Worm (Caenorhabditis elegans) whole organism, L1 larva: Measurements from ENCODE around the gene gex-2.

Experiments
- C16A3.4 ChIP-seq: fragments of 150-350 bp; optimal IDR thresholded peaks from 2 replicates; lab custom pipeline; 2014; ENCODE audit warnings: missing biosample characterization, missing genetic modification characterization
- C34B4.2 ChIP-seq: sonication (generic microtip); optimal IDR thresholded peaks from 2 replicates; lab custom pipeline; 2017; ENCODE audit warnings: mild to moderate bottlenecking, missing genetic modification characterization, missing compliant biosample characterization
- aha-1 ChIP-seq: fragments of 150-350 bp; optimal IDR thresholded peaks from 2 replicates; lab custom pipeline; 2014; ENCODE audit warnings: missing biosample characterization, missing genetic modification characterization
- alr-1 ChIP-seq: fragments of 200-800 bp; sonication (Bioruptor generic); optimal IDR thresholded peaks from 2 replicates; lab custom pipeline; 2018; ENCODE audit warnings: borderline replicate concordance, mild to moderate bottlenecking, missing genetic modification characterization, missing compliant biosample characterization
- aly-2 ChIP-seq: fragments of 150-350 bp; optimal IDR thresholded peaks from 2 replicates; lab custom pipeline; 2014; ENCODE audit warnings: missing biosample characterization, missing genetic modification characterization
- ama-1 ChIP-seq: fragments of 150-350 bp; optimal IDR thresholded peaks from 2 replicates; lab custom pipeline; 2014
- ceh-63 ChIP-seq: fragments of 200-800 bp; sonication (Bioruptor generic); optimal IDR thresholded peaks from 2 replicates; lab custom pipeline; 2018; ENCODE audit warnings: mild to moderate bottlenecking, missing genetic modification characterization, missing compliant biosample characterization
- ceh-82 ChIP-seq, 3 experiments: fragments of 150-350 bp in 1 of 3; sonication (generic microtip) in 2 of 3; optimal IDR thresholded peaks; 2 replicates each; lab custom pipeline; 2014 to 2017; ENCODE audit warnings: missing biosample characterization in 3 of 3, missing genetic modification characterization in 3 of 3
- ces-1 ChIP-seq: fragments of 150-350 bp; optimal IDR thresholded peaks from 2 replicates; lab custom pipeline; 2014; ENCODE audit warnings: missing biosample characterization, missing genetic modification reagents, missing genetic modification characterization
- dsc-1 ChIP-seq: sonication (generic microtip); optimal IDR thresholded peaks from 2 replicates; lab custom pipeline; 2016; ENCODE audit warnings: mild to moderate bottlenecking, missing genetic modification characterization, missing compliant biosample characterization
- egl-27 ChIP-seq, 2 experiments: fragments of 150-350 bp in 1 of 2; sonication (generic microtip); optimal IDR thresholded peaks; 3 replicates each; lab custom pipeline; 2017 to 2018; ENCODE audit warnings: missing biosample characterization in 2 of 2, missing genetic modification characterization in 2 of 2, missing genetic modification reagents in 2 of 2
- fkh-8 ChIP-seq: sonication (generic microtip); optimal IDR thresholded peaks from 2 replicates; lab custom pipeline; 2016; ENCODE audit warnings: mild to moderate bottlenecking, missing genetic modification characterization, missing compliant biosample characterization
- fos-1 ChIP-seq: fragments of 150-350 bp; optimal IDR thresholded peaks from 2 replicates; lab custom pipeline; 2014; ENCODE audit warnings: missing biosample characterization, missing genetic modification characterization
- isw-1 ChIP-seq: fragments of 200-800 bp; sonication (Bioruptor generic); IDR thresholded peaks from 2 replicates; pipeline ENCODE4 v1.3.6; 2022; ENCODE audit warnings: missing genetic modification characterization, missing compliant biosample characterization
- jun-1 ChIP-seq: fragments of 150-350 bp; optimal IDR thresholded peaks from 2 replicates; lab custom pipeline; 2014; ENCODE audit warnings: missing biosample characterization, missing genetic modification reagents, missing genetic modification characterization
- lin-13 ChIP-seq: fragments of 150-350 bp; optimal IDR thresholded peaks from 2 replicates; lab custom pipeline; 2014; ENCODE audit warnings: missing biosample characterization, missing genetic modification reagents, missing genetic modification characterization
- lin-14 ChIP-seq: fragments of 200-800 bp; sonication (Bioruptor generic); optimal IDR thresholded peaks from 2 replicates; lab custom pipeline; 2018; ENCODE audit warnings: mild to moderate bottlenecking, missing genetic modification characterization, moderate library complexity, missing compliant biosample characterization
- lsy-2 ChIP-seq, 2 experiments: fragments of 150-350 bp; optimal IDR thresholded peaks; 2 replicates each; lab custom pipeline; 2014; ENCODE audit warnings: missing biosample characterization in 2 of 2, missing genetic modification characterization in 2 of 2
- mef-2 ChIP-seq: fragments of 150-350 bp; optimal IDR thresholded peaks from 2 replicates; lab custom pipeline; 2014; ENCODE audit warnings: missing biosample characterization, missing genetic modification characterization
- mep-1 ChIP-seq: fragments of 150-350 bp; optimal IDR thresholded peaks from 2 replicates; lab custom pipeline; 2014; ENCODE audit warnings: missing biosample characterization, missing genetic modification characterization
- nhr-11 ChIP-seq: fragments of 150-350 bp; optimal IDR thresholded peaks from 2 replicates; lab custom pipeline; 2014; ENCODE audit warnings: missing biosample characterization, missing genetic modification characterization
- nhr-12 ChIP-seq: sonication (generic microtip); optimal IDR thresholded peaks from 2 replicates; lab custom pipeline; 2017; ENCODE audit warnings: missing biosample characterization, missing genetic modification characterization
- nhr-28 ChIP-seq: fragments of 150-350 bp; optimal IDR thresholded peaks from 2 replicates; lab custom pipeline; 2014; ENCODE audit warnings: missing biosample characterization, missing genetic modification characterization
- nhr-47 ChIP-seq: sonication (generic microtip); optimal IDR thresholded peaks from 2 replicates; lab custom pipeline; 2016; ENCODE audit warnings: mild to moderate bottlenecking, missing genetic modification characterization, moderate library complexity, missing compliant biosample characterization
- nhr-77 ChIP-seq: fragments of 150-350 bp; optimal IDR thresholded peaks from 2 replicates; lab custom pipeline; 2014; ENCODE audit warnings: missing biosample characterization, missing genetic modification characterization
- nhr-85 ChIP-seq: sonication (generic microtip); peaks from one replicate; lab custom pipeline; 2016; ENCODE audit warnings: missing genetic modification characterization, inconsistent platforms, missing compliant biosample characterization
- nhr-90 ChIP-seq: sonication (generic microtip); optimal IDR thresholded peaks from 2 replicates; lab custom pipeline; 2016; ENCODE audit warnings: mild to moderate bottlenecking, missing genetic modification characterization, missing compliant biosample characterization; ENCODE audit not compliant: poor library complexity
- pqm-1 ChIP-seq: sonication (generic microtip); optimal IDR thresholded peaks from 3 replicates; lab custom pipeline; 2017; ENCODE audit warnings: missing biosample characterization, missing genetic modification characterization
- rnt-1 ChIP-seq: sonication (generic microtip); optimal IDR thresholded peaks from 2 replicates; lab custom pipeline; 2016; ENCODE audit warnings: mild to moderate bottlenecking, missing genetic modification characterization, moderate library complexity, missing compliant biosample characterization
- snpc-4 ChIP-seq: fragments of 150-350 bp; optimal IDR thresholded peaks from 2 replicates; lab custom pipeline; 2014; ENCODE audit warnings: missing biosample characterization, missing genetic modification characterization
- sox-4 ChIP-seq: sonication (generic microtip); optimal IDR thresholded peaks from 2 replicates; lab custom pipeline; 2016; ENCODE audit warnings: missing genetic modification characterization, missing compliant biosample characterization
- sptf-1 ChIP-seq: fragments of 150-350 bp; optimal IDR thresholded peaks from 2 replicates; lab custom pipeline; 2014; ENCODE audit warnings: missing biosample characterization, missing genetic modification characterization
- unc-130 ChIP-seq: fragments of 150-350 bp; optimal IDR thresholded peaks from 2 replicates; lab custom pipeline; 2017; ENCODE audit warnings: missing biosample characterization, missing genetic modification characterization, inconsistent platforms
- unc-62 ChIP-seq: fragments of 150-350 bp; optimal IDR thresholded peaks from 2 replicates; lab custom pipeline; 2014; ENCODE audit warnings: missing biosample characterization, missing genetic modification reagents, missing genetic modification characterization
- unc-86 ChIP-seq: sonication (generic microtip); optimal IDR thresholded peaks from 2 replicates; lab custom pipeline; 2016; ENCODE audit warnings: missing genetic modification characterization, missing compliant biosample characterization
- unc-98 ChIP-seq: fragments of 200-800 bp; sonication (Bioruptor generic); IDR thresholded peaks from 2 replicates; pipeline ENCODE4 v1.3.6; 2022; ENCODE audit warnings: missing genetic modification characterization, missing compliant biosample characterization
- vab-15 ChIP-seq: sonication (generic microtip); optimal IDR thresholded peaks from 2 replicates; lab custom pipeline; 2017; ENCODE audit warnings: missing genotype, mild to moderate bottlenecking, missing genetic modification characterization, missing compliant biosample characterization
- xbp-1 ChIP-seq: sonication (generic microtip); optimal IDR thresholded peaks from 2 replicates; lab custom pipeline; 2016; ENCODE audit warnings: missing genetic modification characterization, missing compliant biosample characterization
- zip-4 ChIP-seq: fragments of 200-800 bp; sonication (Bioruptor generic); optimal IDR thresholded peaks from 2 replicates; lab custom pipeline; 2018; ENCODE audit warnings: mild to moderate bottlenecking, missing genetic modification characterization, moderate library complexity, missing compliant biosample characterization
- ztf-11 ChIP-seq, 2 experiments: sonication (generic microtip); optimal IDR thresholded peaks; 2 replicates each; lab custom pipeline; 2016 to 2017; ENCODE audit warnings: missing genetic modification characterization in 2 of 2, missing biosample characterization in 1 of 2, missing compliant biosample characterization in 1 of 2

The gex-2 gene

DNA sequence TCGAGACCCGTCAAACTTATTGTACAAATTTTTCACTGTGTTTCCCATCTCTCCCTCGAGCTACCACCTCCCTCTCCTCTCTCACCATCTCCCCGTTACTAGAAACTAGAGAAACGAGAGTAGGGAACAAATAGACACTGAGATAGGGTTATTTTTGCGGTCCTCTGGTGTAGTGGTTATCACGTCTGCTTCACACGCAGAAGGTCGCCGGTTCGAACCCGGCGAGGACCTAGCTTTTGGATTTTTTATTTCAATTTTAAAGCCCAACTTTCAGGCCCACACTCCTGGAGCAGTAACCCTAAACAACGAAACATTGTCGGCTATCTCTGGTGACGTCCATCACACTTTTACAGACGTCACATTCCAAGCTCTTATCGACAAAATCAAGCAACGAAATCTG is 47.8 kb downstream of the gex-2 start (continued):
- TF ChIP-seq ceh-63 (GFP tag; lab: Kevin White, UChicago) (no peak), unc-62 (no peak), lsy-2 (tag; optimal IDR thresholded peaks at IDR 0.05; lab: Kevin White, UChicago) (peak; percentile 39 to 77), mep-1 (tag; lab: Kevin White, UChicago) (peak; percentile 4), fkh-8 (tag; lab: Kevin White, UChicago) (peak; percentile 75), C34B4.2 (tag; lab: Kevin White, UChicago) (no peak), jun-1 (tag; lab: Kevin White, UChicago) (peak; percentile 51), snpc-4 (tag; lab: Kevin White, UChicago) (peak; percentile 27), nhr-85 (peak; percentile 58), alr-1 (tag; lab: Kevin White, UChicago) (no peak), lin-14 (GFP tag; lab: Kevin White, UChicago) (peak; percentile 47), fos-1 (tag; lab: Kevin White, UChicago) (peak; percentile 42), ceh-82 (tag; optimal IDR thresholded peaks at IDR 0.05; lab: Kevin White, UChicago) (peak in 2 of 3 experiments; percentile 10 to 53), ztf-11 (tag; optimal IDR thresholded peaks at IDR 0.05; lab: Kevin White, UChicago) (no peak), nhr-47 (tag; lab: Kevin White, UChicago) (peak; percentile 68), isw-1 (peak; percentile 17), aha-1 (tag; lab: Kevin White, UChicago) (no peak), xbp-1 (tag; lab: Kevin White, UChicago) (peak; percentile 48), dsc-1 (peak; percentile 48), unc-86 (no peak), sox-4 (tag; lab: Kevin White, UChicago) (no peak), nhr-12 (tag; lab: Kevin White, UChicago) (no peak), mef-2 (tag; lab: Kevin White, UChicago) (no peak), rnt-1 (tag; lab: Kevin White, UChicago) (peak; percentile 83), aly-2 (tag; lab: Kevin White, UChicago) (peak; percentile 48), C16A3.4 (peak; percentile 71)

DNA sequence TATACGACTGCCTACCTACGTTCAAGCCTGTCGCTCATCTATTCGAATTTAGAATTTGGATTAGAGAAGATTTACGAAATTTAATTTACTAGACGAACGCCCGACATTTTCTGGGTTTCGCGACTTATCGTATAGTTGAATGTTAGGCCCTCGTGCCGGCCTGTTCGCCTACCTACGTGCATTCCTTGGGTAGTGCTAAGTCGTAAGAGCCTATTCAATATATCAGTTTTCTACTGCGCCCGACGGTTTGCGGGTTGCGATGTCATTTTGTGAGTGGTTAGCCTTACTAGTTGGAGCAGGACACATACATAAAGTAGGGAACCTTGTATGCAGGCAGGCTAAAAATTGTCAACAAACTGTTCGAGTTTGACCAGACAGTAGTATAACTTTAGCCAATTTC is 50.4 kb downstream of the gex-2 start:
- TF ChIP-seq sox-4 (tag; lab: Kevin White, UChicago) (no peak), vab-15 (no peak), snpc-4 (tag; lab: Kevin White, UChicago) (no peak), nhr-28 (tag; lab: Kevin White, UChicago) (no peak), zip-4 (no peak), isw-1 (no peak), ztf-11 (tag; optimal IDR thresholded peaks at IDR 0.05; lab: Kevin White, UChicago) (no peak)
- TF ChIP-seq, all 84 proteins: peak for 0

ce11 chrIV:623876-624275 is 51.3 kb downstream of the gex-2 start:
- TF ChIP-seq unc-130 (tag; lab: Kevin White, UChicago) (no peak), ces-1 (GFP tag; lab: Kevin White, UChicago) (no peak), lin-13 (GFP tag; lab: Kevin White, UChicago) (no peak), zip-4 (no peak), alr-1 (tag; lab: Kevin White, UChicago) (no peak), ceh-82 (tag; optimal IDR thresholded peaks at IDR 0.05; lab: Kevin White, UChicago) (no peak)

DNA sequence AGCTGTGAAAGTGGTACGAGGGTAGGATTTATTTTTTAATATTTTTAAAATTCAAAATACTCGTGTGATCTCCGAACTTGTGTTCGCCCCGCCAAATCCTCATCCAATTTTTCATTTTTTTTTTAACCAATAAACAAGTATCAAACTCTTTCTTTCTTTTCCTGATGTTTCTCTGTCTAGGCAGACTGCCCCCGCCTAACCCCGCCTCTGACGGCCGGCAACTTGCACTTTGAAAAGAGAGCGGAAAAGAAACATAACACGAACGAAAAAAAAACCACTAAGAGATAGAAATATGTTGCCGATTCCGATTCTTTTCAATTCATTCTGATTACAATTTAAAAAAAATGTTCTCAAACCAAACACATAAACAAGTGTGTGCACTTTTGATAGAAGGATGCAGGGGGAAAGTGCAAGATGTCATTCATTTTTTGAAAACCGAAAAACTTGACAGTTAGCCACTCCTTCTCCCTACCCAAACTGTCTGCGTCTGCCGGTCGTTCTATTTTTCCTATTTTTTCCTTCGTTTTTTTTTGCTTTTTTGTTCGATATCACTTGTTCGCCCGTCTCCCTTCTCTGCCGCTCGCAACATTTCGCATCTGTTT is 53.5 kb downstream of the gex-2 start:
- no peak for TF ChIP-seq isw-1
- TF ChIP-seq lin-14 (GFP tag; lab: Kevin White, UChicago), result peak; percentile 3

- no peak for TF ChIP-seq nhr-90
- TF ChIP-seq egl-27 (tag; optimal IDR thresholded peaks at IDR 0.05; lab: Kevin White, UChicago), result no peak
- no peak for TF ChIP-seq sptf-1 (tag; lab: Kevin White, UChicago)
- TF ChIP-seq mep-1 (tag; lab: Kevin White, UChicago), result no peak
- TF ChIP-seq nhr-11, result no peak
- no peak for TF ChIP-seq unc-98 (GFP tag; lab: Robert Waterston, UW)
- no peak for TF ChIP-seq ama-1
- no peak for TF ChIP-seq pqm-1
- no peak for TF ChIP-seq nhr-12 (tag; lab: Kevin White, UChicago)
- no peak for TF ChIP-seq ztf-11 (tag; optimal IDR thresholded peaks at IDR 0.05; lab: Kevin White, UChicago)
- no peak for TF ChIP-seq nhr-77 (tag; lab: Kevin White, UChicago)
- TF ChIP-seq ceh-63 (GFP tag; lab: Kevin White, UChicago), result no peak
- TF ChIP-seq snpc-4 (tag; lab: Kevin White, UChicago), result no peak
- TF ChIP-seq lsy-2 (tag; optimal IDR thresholded peaks at IDR 0.05; lab: Kevin White, UChicago), result no peak
Observed at ce11 chrIV:627237-627636, 54.7 kb downstream of the gex-2 start, which contains the start of gene nhr-76. Gene nhr-76, plus strand, starts transcription at chrIV:627537.
